Worm (Caenorhabditis elegans): ENCODE results near the gene har-1.

The har-1 gene

ce11 chrIII:4113594-4113993 lies 38.3 kb upstream of the har-1 start (continued):
- TF ChIP-seq ceh-90 (tag; optimal IDR thresholded peaks at IDR 0.05) (no peak), egl-13 (tag; optimal IDR thresholded peaks at IDR 0.05) (no peak), aha-1 (tag; optimal IDR thresholded peaks at IDR 0.05) (no peak), egl-27 (tag; optimal IDR thresholded peaks at IDR 0.05) (no peak), C16A3.4 (tag; optimal IDR thresholded peaks at IDR 0.05) (no peak), fkh-4 (tag; optimal IDR thresholded peaks at IDR 0.05; ENCODE audit: borderline replicate concordance) (no peak), mab-9 (GFP tag; IDR thresholded peaks at IDR 0.05) (no peak), unc-130 (tag; optimal IDR thresholded peaks at IDR 0.05) (peak; percentile 32), C04F5.9 (tag; optimal IDR thresholded peaks at IDR 0.05) (no peak), mdl-1 (tag; optimal IDR thresholded peaks at IDR 0.05) (no peak), rnt-1 (tag; optimal IDR thresholded peaks at IDR 0.05) (peak; percentile 81), nhr-85 (tag) (no peak), pag-3 (tag; optimal IDR thresholded peaks at IDR 0.05; ENCODE audit: borderline replicate concordance, insufficient read depth) (no peak), xbp-1 (tag; optimal IDR thresholded peaks at IDR 0.05) (peak; percentile 34), lin-35 (GFP tag; optimal IDR thresholded peaks at IDR 0.05) (no peak), nhr-71 (tag; optimal IDR thresholded peaks at IDR 0.05) (peak; percentile 82), C34B4.2 (tag; optimal IDR thresholded peaks at IDR 0.05) (no peak), Y116A8C.19 (tag; optimal IDR thresholded peaks at IDR 0.05; ENCODE audit: borderline replicate concordance) (no peak), nhr-90 (tag; optimal IDR thresholded peaks at IDR 0.05; ENCODE audit: poor library complexity) (no peak), dsc-1 (tag; optimal IDR thresholded peaks at IDR 0.05) (no peak), nhr-76 (tag; optimal IDR thresholded peaks at IDR 0.05) (no peak), lin-15B (tag; optimal IDR thresholded peaks at IDR 0.05) (no peak), ceh-88 (GFP tag; IDR thresholded peaks at IDR 0.05) (no peak), sox-4 (tag; optimal IDR thresholded peaks at IDR 0.05) (no peak), dpl-1 (GFP tag; optimal IDR thresholded peaks at IDR 0.05) (no peak), lin-39 (tag; optimal IDR thresholded peaks at IDR 0.05) (peak; percentile 0), lin-13 (GFP tag; optimal IDR thresholded peaks at IDR 0.05) (no peak), ama-1 (optimal IDR thresholded peaks at IDR 0.05) (no peak), efl-3 (GFP tag; optimal IDR thresholded peaks at IDR 0.05) (no peak), nhr-12 (tag; optimal IDR thresholded peaks at IDR 0.05) (no peak), tbx-2 (tag; optimal IDR thresholded peaks at IDR 0.05) (peak; percentile 27), nhr-19 (GFP tag; conservative IDR thresholded peaks at IDR 0.05) (peak; percentile 59), nhr-20 (tag; optimal IDR thresholded peaks at IDR 0.05) (peak; percentile 54), hpl-2 (GFP tag; optimal IDR thresholded peaks at IDR 0.05) (no peak), grh-1 (GFP tag; IDR thresholded peaks at IDR 0.05) (no peak), lsy-2 (tag; optimal IDR thresholded peaks at IDR 0.05) (peak; percentile 33 to 37), ets-5 (GFP tag; IDR thresholded peaks at IDR 0.05) (no peak), fkh-8 (tag; optimal IDR thresholded peaks at IDR 0.05) (no peak), swsn-7 (tag; optimal IDR thresholded peaks at IDR 0.05) (peak; percentile 47), hlh-4 (tag; optimal IDR thresholded peaks at IDR 0.05) (no peak), sptf-1 (tag; optimal IDR thresholded peaks at IDR 0.05) (no peak), F16B12.6 (tag; optimal IDR thresholded peaks at IDR 0.05) (no peak), ceh-82 (tag; optimal IDR thresholded peaks at IDR 0.05) (no peak), snpc-4 (tag; optimal IDR thresholded peaks at IDR 0.05) (no peak), ztf-4 (tag; optimal IDR thresholded peaks at IDR 0.05) (no peak), nhr-28 (tag; optimal IDR thresholded peaks at IDR 0.05) (no peak), nhr-237 (tag; optimal IDR thresholded peaks at IDR 0.05) (no peak), ces-1 (GFP tag; optimal IDR thresholded peaks at IDR 0.05) (no peak)
